Worm (Caenorhabditis elegans): Measurements from ENCODE around the gene ostf-4.

ce11 chrIII:10331232-10331631, 12.9 kb upstream of the ostf-4 start:
- TF ChIP-seq ama-1 (optimal IDR thresholded peaks at IDR 0.05) (no peak), sea-1 (GFP tag; conservative IDR thresholded peaks at IDR 0.05) (no peak)
